Worm (Caenorhabditis elegans) whole organism, late embryonic: ENCODE measurements around the gene elt-4.

Experiments used
- C08G9.2 ChIP-seq: sonication (generic microtip); optimal IDR thresholded peaks from 2 replicates; lab custom pipeline; 2016; ENCODE audit warnings: mild to moderate bottlenecking, missing genetic modification characterization, moderate library complexity, missing compliant biosample characterization
- K02D7.2 ChIP-seq: sonication (generic microtip); optimal IDR thresholded peaks from 2 replicates; lab custom pipeline; 2017; ENCODE audit warnings: mild to moderate bottlenecking, missing genetic modification characterization, missing compliant biosample characterization
- K09A11.1 ChIP-seq: sonication (generic microtip); optimal IDR thresholded peaks from 2 replicates; lab custom pipeline; 2017; ENCODE audit warnings: antibody characterized with exemption, mild to moderate bottlenecking, missing genetic modification characterization, missing compliant biosample characterization; ENCODE audit not compliant: insufficient read depth
- T23F11.4 ChIP-seq: fragments of 200-800 bp; sonication (Bioruptor generic); optimal IDR thresholded peaks from 2 replicates; lab custom pipeline; 2018; ENCODE audit warnings: mild to moderate bottlenecking, missing genetic modification characterization, missing compliant biosample characterization
- Y22D7AL.16 ChIP-seq: sonication (generic microtip); optimal IDR thresholded peaks from 2 replicates; lab custom pipeline; 2016; ENCODE audit warnings: missing genetic modification characterization, missing compliant biosample characterization
- ahr-1 ChIP-seq: sonication (generic microtip); optimal IDR thresholded peaks from 2 replicates; lab custom pipeline; 2016; ENCODE audit warnings: missing genetic modification characterization, missing compliant biosample characterization
- ceh-14 ChIP-seq: sonication (generic microtip); optimal IDR thresholded peaks from 2 replicates; lab custom pipeline; 2016; ENCODE audit warnings: missing genotype, missing genetic modification characterization, missing compliant biosample characterization
- ceh-2 ChIP-seq: sonication (generic microtip); optimal IDR thresholded peaks from 2 replicates; lab custom pipeline; 2016; ENCODE audit warnings: missing genotype, missing genetic modification characterization, missing compliant biosample characterization
- ceh-22 ChIP-seq: sonication (generic microtip); optimal IDR thresholded peaks from 2 replicates; lab custom pipeline; 2017; ENCODE audit warnings: missing biosample characterization, missing genetic modification characterization
- ceh-24 ChIP-seq: sonication (generic microtip); optimal IDR thresholded peaks from 2 replicates; lab custom pipeline; 2016; ENCODE audit warnings: mild to moderate bottlenecking, missing genetic modification characterization, missing compliant biosample characterization
- ceh-31 ChIP-seq: sonication (generic microtip); optimal IDR thresholded peaks from 2 replicates; lab custom pipeline; 2016; ENCODE audit warnings: missing genetic modification characterization, missing compliant biosample characterization
- ceh-34 ChIP-seq: sonication (generic microtip); optimal IDR thresholded peaks from 2 replicates; lab custom pipeline; 2016; ENCODE audit warnings: mild to moderate bottlenecking, missing genetic modification characterization, missing compliant biosample characterization
- ceh-45 ChIP-seq: fragments of 200-800 bp; sonication (Bioruptor generic); IDR thresholded peaks from 2 replicates; pipeline ENCODE4 v1.3.6; 2022; ENCODE audit warnings: missing genetic modification reagents, missing genetic modification characterization, missing compliant biosample characterization
- ceh-6 ChIP-seq: fragments of 200-800 bp; sonication (Bioruptor generic); optimal IDR thresholded peaks from 2 replicates; lab custom pipeline; 2018; ENCODE audit warnings: mild to moderate bottlenecking, missing genetic modification characterization, missing compliant biosample characterization
- ceh-9 ChIP-seq: sonication (generic microtip); optimal IDR thresholded peaks from 2 replicates; lab custom pipeline; 2016; ENCODE audit warnings: mild to moderate bottlenecking, missing genetic modification characterization, inconsistent platforms, missing compliant biosample characterization
- elt-4 ChIP-seq: sonication (generic microtip); optimal IDR thresholded peaks from 2 replicates; lab custom pipeline; 2016; ENCODE audit warnings: missing genetic modification characterization, missing compliant biosample characterization
- ets-4 ChIP-seq: sonication (generic microtip); optimal IDR thresholded peaks from 2 replicates; lab custom pipeline; 2016; ENCODE audit warnings: missing genetic modification characterization, missing compliant biosample characterization
- eyg-1 ChIP-seq: sonication (generic microtip); optimal IDR thresholded peaks from 2 replicates; lab custom pipeline; 2016; ENCODE audit warnings: missing genotype, missing genetic modification characterization, missing compliant biosample characterization
- fax-1 ChIP-seq: sonication (generic microtip); optimal IDR thresholded peaks from 2 replicates; lab custom pipeline; 2016; ENCODE audit warnings: missing genotype, missing genetic modification characterization, missing compliant biosample characterization
- fkh-10 ChIP-seq: fragments of 150-350 bp; optimal IDR thresholded peaks from 2 replicates; lab custom pipeline; 2014; ENCODE audit warnings: missing biosample characterization, missing genetic modification reagents, missing genetic modification characterization
- fkh-6 ChIP-seq: sonication (generic microtip); optimal IDR thresholded peaks from 2 replicates; lab custom pipeline; 2016; ENCODE audit warnings: missing genetic modification characterization, missing compliant biosample characterization
- gmeb-2 ChIP-seq: sonication (generic microtip); optimal IDR thresholded peaks from 2 replicates; lab custom pipeline; 2016; ENCODE audit warnings: missing genetic modification characterization, inconsistent platforms, missing compliant biosample characterization
- hlh-15 ChIP-seq: sonication (generic microtip); optimal IDR thresholded peaks from 2 replicates; lab custom pipeline; 2016; ENCODE audit warnings: missing genetic modification characterization, missing compliant biosample characterization
- hlh-30 ChIP-seq: sonication (generic microtip); optimal IDR thresholded peaks from 2 replicates; lab custom pipeline; 2017; ENCODE audit warnings: antibody characterized with exemption, missing genetic modification characterization, missing compliant biosample characterization; ENCODE audit not compliant: insufficient read depth
- hlh-8 ChIP-seq: sonication (generic microtip); optimal IDR thresholded peaks from 2 replicates; lab custom pipeline; 2016; ENCODE audit warnings: missing genotype, missing genetic modification characterization, missing compliant biosample characterization
- lim-6 ChIP-seq: sonication (generic microtip); optimal IDR thresholded peaks from 2 replicates; lab custom pipeline; 2016; ENCODE audit warnings: missing genetic modification characterization, missing compliant biosample characterization
- lin-11 ChIP-seq: fragments of 200-800 bp; sonication (Bioruptor generic); optimal IDR thresholded peaks from 2 replicates; lab custom pipeline; 2018; ENCODE audit warnings: mild to moderate bottlenecking, missing genetic modification characterization, missing compliant biosample characterization
- madf-2 ChIP-seq: sonication (generic microtip); optimal IDR thresholded peaks from 2 replicates; lab custom pipeline; 2017; ENCODE audit warnings: missing genetic modification characterization, missing compliant biosample characterization
- mec-3 ChIP-seq: sonication (generic microtip); optimal IDR thresholded peaks from 2 replicates; lab custom pipeline; 2016; ENCODE audit warnings: borderline replicate concordance, missing genetic modification characterization, missing compliant biosample characterization
- nfya-1 ChIP-seq: sonication (generic microtip); optimal IDR thresholded peaks from 2 replicates; lab custom pipeline; 2017; ENCODE audit warnings: missing genetic modification characterization, mild to moderate bottlenecking, missing compliant biosample characterization, antibody characterized with exemption, moderate library complexity
- nhr-232 ChIP-seq: sonication (generic microtip); optimal IDR thresholded peaks from 2 replicates; lab custom pipeline; 2016; ENCODE audit warnings: missing genetic modification characterization, missing compliant biosample characterization
- npax-4 ChIP-seq: sonication (generic microtip); optimal IDR thresholded peaks from 2 replicates; lab custom pipeline; 2016; ENCODE audit warnings: missing genetic modification characterization, missing compliant biosample characterization
- odd-2 ChIP-seq: sonication (generic microtip); optimal IDR thresholded peaks from 2 replicates; lab custom pipeline; 2017; ENCODE audit warnings: antibody characterized with exemption, mild to moderate bottlenecking, missing genetic modification characterization, missing compliant biosample characterization
- pat-9 ChIP-seq: fragments of 200-800 bp; sonication (Bioruptor generic); optimal IDR thresholded peaks from 2 replicates; lab custom pipeline; 2018; ENCODE audit warnings: mild to moderate bottlenecking, missing genetic modification characterization, moderate library complexity, missing compliant biosample characterization
- pax-1 ChIP-seq: fragments of 150-350 bp; optimal IDR thresholded peaks from 2 replicates; lab custom pipeline; 2014; ENCODE audit warnings: missing biosample characterization, missing genetic modification characterization
- pha-4 ChIP-seq: fragments of 150-350 bp; optimal IDR thresholded peaks from 2 replicates; lab custom pipeline; 2018; ENCODE audit warnings: missing biosample characterization, missing genetic modification reagents, missing genetic modification characterization
- pqm-1 ChIP-seq: sonication (generic microtip); optimal IDR thresholded peaks from 2 replicates; lab custom pipeline; 2016; ENCODE audit warnings: missing genetic modification characterization, missing compliant biosample characterization
- ref-2 ChIP-seq: sonication (generic microtip); optimal IDR thresholded peaks from 2 replicates; lab custom pipeline; 2016; ENCODE audit warnings: missing genetic modification characterization, missing compliant biosample characterization
- rnt-1 ChIP-seq: sonication (generic microtip); optimal IDR thresholded peaks from 2 replicates; lab custom pipeline; 2016; ENCODE audit warnings: missing genetic modification characterization, missing compliant biosample characterization
- sox-2 ChIP-seq: fragments of 200-800 bp; sonication (Bioruptor generic); IDR thresholded peaks from 2 replicates; pipeline ENCODE4 v1.3.6; 2022; ENCODE audit warnings: missing genetic modification reagents, missing genetic modification characterization, missing compliant biosample characterization
- sox-4 ChIP-seq: sonication (generic microtip); optimal IDR thresholded peaks from 2 replicates; lab custom pipeline; 2017; ENCODE audit warnings: mild to moderate bottlenecking, missing genetic modification characterization, inconsistent platforms, missing compliant biosample characterization
- syd-9 ChIP-seq: sonication (generic microtip); optimal IDR thresholded peaks from 2 replicates; lab custom pipeline; 2016; ENCODE audit warnings: mild to moderate bottlenecking, missing genetic modification characterization, moderate library complexity, missing compliant biosample characterization
- tbx-7 ChIP-seq: sonication (generic microtip); optimal IDR thresholded peaks from 2 replicates; lab custom pipeline; 2016; ENCODE audit warnings: missing genotype, missing genetic modification characterization, missing compliant biosample characterization
- unc-42 ChIP-seq: sonication (generic microtip); optimal IDR thresholded peaks from 2 replicates; lab custom pipeline; 2016; ENCODE audit warnings: missing genotype, missing genetic modification characterization, missing compliant biosample characterization
- unc-86 ChIP-seq: sonication (generic microtip); optimal IDR thresholded peaks from 2 replicates; lab custom pipeline; 2016; ENCODE audit warnings: missing genetic modification characterization, missing compliant biosample characterization

elt-4 gene

DNA sequence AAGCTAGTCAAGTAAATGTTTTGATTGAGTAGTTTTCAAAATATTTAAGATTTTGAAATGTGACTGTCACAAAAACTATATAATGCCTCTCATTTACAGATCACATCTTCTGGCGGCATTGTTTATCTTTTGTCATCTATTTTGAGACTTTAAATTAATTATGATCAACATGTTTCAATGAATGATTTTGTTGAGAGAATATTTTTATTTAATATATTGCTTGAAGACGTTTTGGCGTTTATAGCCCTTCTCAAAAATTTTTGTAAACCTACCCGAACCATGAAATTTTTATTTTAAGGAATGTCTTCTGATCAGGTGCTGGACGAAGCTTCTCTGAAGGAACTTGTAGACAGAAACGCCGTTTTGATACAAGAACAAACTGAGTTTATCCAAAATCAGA is 30.6 kb upstream of the elt-4 start, which contains the start of gene C39B10.4:
TSS of gene C39B10.4 (plus strand) at position 301 of the 400 bp plus-strand sequence.
- TF ChIP-seq ceh-34 (tag; lab: Kevin White, UChicago) (no peak), mec-3 (no peak), rnt-1 (tag; lab: Kevin White, UChicago) (no peak)

- TF ChIP-seq sox-4 (tag; lab: Kevin White, UChicago) (no peak), npax-4 (no peak), Y22D7AL.16 (tag; lab: Kevin White, UChicago) (no peak), ceh-2 (no peak), T23F11.4 (GFP tag; lab: Kevin White, UChicago) (no peak), elt-4 (tag; lab: Kevin White, UChicago) (no peak), lim-6 (no peak), ets-4 (tag; lab: Kevin White, UChicago) (no peak), pat-9 (no peak), gmeb-2 (tag; lab: Kevin White, UChicago) (no peak), ceh-45 (GFP tag; lab: Robert Waterston, UW) (no peak), pha-4 (tag; lab: Kevin White, UChicago) (no peak), fkh-6 (tag; lab: Kevin White, UChicago) (no peak), ceh-22 (tag; lab: Kevin White, UChicago) (no peak), unc-86 (tag; lab: Kevin White, UChicago) (no peak), fax-1 (tag; lab: Kevin White, UChicago) (no peak), ref-2 (tag; lab: Kevin White, UChicago) (no peak), madf-2 (no peak)
These were observed 28.3 kb upstream of the elt-4 start, which contains the start of gene C39B10.5 for ce11 chrX:10446982-10447381. TSS of gene C39B10.5 (plus strand) at chrX:10447343.

DNA sequence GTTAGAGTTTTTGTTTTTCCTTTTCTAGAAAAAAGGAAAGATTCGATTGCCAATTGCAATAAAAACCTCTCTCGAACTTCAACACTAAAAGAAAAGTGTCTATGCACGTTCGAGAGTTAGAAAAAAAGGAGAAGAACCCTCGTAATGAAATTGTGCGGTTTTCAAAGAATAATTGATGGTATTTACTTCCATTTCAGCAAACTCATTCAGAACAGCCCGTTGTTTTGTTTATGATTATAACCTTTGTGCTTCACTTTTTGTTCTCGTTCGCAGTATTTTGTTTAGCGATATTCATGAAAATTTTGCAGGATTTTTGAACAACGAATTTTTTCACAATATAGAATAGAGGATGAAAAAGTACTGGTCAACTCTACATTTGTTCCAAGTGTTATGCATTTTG is 21.4 kb upstream of the elt-4 start, which contains the start of gene lgc-41:
TSS of gene lgc-41 (plus strand) at position 301 of the 400 bp plus-strand sequence.
- TF ChIP-seq pqm-1 = no peak
- TF ChIP-seq unc-86 (tag; lab: Kevin White, UChicago) = no peak
- TF ChIP-seq pat-9 = no peak
- no peak for TF ChIP-seq hlh-30
- no peak for TF ChIP-seq ceh-6 (GFP tag; lab: Kevin White, UChicago)
- no peak for TF ChIP-seq syd-9 (tag; lab: Kevin White, UChicago)
- TF ChIP-seq ceh-14 = no peak
- no peak for TF ChIP-seq T23F11.4 (GFP tag; lab: Kevin White, UChicago)
- no peak for TF ChIP-seq unc-42 (tag; lab: Kevin White, UChicago)
- no peak for TF ChIP-seq ahr-1
- no peak for TF ChIP-seq K02D7.2 (tag; lab: Kevin White, UChicago)
- TF ChIP-seq hlh-8 = no peak
- TF ChIP-seq eyg-1 (tag; lab: Kevin White, UChicago) = no peak
- no peak for TF ChIP-seq ceh-24 (tag; lab: Kevin White, UChicago)
- no peak for TF ChIP-seq fax-1 (tag; lab: Kevin White, UChicago)
- TF ChIP-seq C08G9.2 (tag; lab: Kevin White, UChicago) = no peak
- TF ChIP-seq, all 69 proteins: peak for 0

ce11 chrX:10462391-10462790 is 12.9 kb upstream of the elt-4 start:
- TF ChIP-seq ets-4 (tag; lab: Kevin White, UChicago) (no peak), sox-2 (no peak), ceh-6 (GFP tag; lab: Kevin White, UChicago) (no peak), elt-4 (tag; lab: Kevin White, UChicago) (no peak), sox-4 (tag; lab: Kevin White, UChicago) (no peak), nfya-1 (no peak), tbx-7 (tag; lab: Kevin White, UChicago) (no peak), pax-1 (tag; lab: Kevin White, UChicago) (no peak), unc-42 (tag; lab: Kevin White, UChicago) (no peak), nhr-232 (tag; lab: Kevin White, UChicago) (no peak), hlh-15 (tag; lab: Kevin White, UChicago) (no peak), ceh-34 (tag; lab: Kevin White, UChicago) (no peak), ceh-14 (no peak), odd-2 (tag; lab: Kevin White, UChicago) (no peak), K09A11.1 (no peak), T23F11.4 (GFP tag; lab: Kevin White, UChicago) (no peak), lin-11 (tag; lab: Kevin White, UChicago) (no peak), fkh-10 (GFP tag; lab: Kevin White, UChicago) (no peak), ceh-31 (tag; lab: Kevin White, UChicago) (no peak), ceh-9 (no peak)
